Worm (Caenorhabditis elegans) whole organism, dauer: Measurements from ENCODE around the gene T05B11.4.

Experiments used
- unc-62 ChIP-seq: sonication (generic microtip); optimal IDR thresholded peaks from 2 replicates; lab custom pipeline; 2017; ENCODE audit warnings: missing biosample characterization, missing genetic modification reagents, missing genetic modification characterization

T05B11.4 gene

ce11 chrV:7759270-7759669 lies 4.8 kb upstream of the T05B11.4 start:
- TF ChIP-seq unc-62 = no peak

- no peak for TF ChIP-seq unc-62
Measured at ce11 chrV:7755991-7756390, 1.5 kb upstream of the T05B11.4 start.

- TF ChIP-seq unc-62 = no peak
Measured at ce11 chrV:7749708-7750107, 4.7 kb downstream of the T05B11.4 start.

ce11 chrV:7747987-7748607 lies 6.4 kb downstream of the T05B11.4 start:
- TF ChIP-seq unc-62 = no peak

- TF ChIP-seq unc-62 = no peak
Measured at ce11 chrV:7747132-7747531, 7.3 kb downstream of the T05B11.4 start.

- TF ChIP-seq unc-62 = no peak
Measured at ce11 chrV:7745903-7746302, 8.6 kb downstream of the T05B11.4 start.

- TF ChIP-seq unc-62 = no peak
Measured at ce11 chrV:7745386-7745785, 9.1 kb downstream of the T05B11.4 start.

ce11 chrV:7744068-7744467 lies 10.4 kb downstream of the T05B11.4 start:
- no peak for TF ChIP-seq unc-62

- no peak for TF ChIP-seq unc-62
Measured at ce11 chrV:7742485-7742959, 11.9 kb downstream of the T05B11.4 start, which contains the start of gene fbxl-5. TSS of gene fbxl-5 (plus strand) at chrV:7742909.

- no peak for TF ChIP-seq unc-62
Measured at ce11 chrV:7741918-7742317, 12.5 kb downstream of the T05B11.4 start.

- TF ChIP-seq unc-62 = no peak
Measured at ce11 chrV:7739949-7740348, 14.5 kb downstream of the T05B11.4 start.

ce11 chrV:7737710-7738109 lies 16.7 kb downstream of the T05B11.4 start, which contains the start of gene srr-9:
TSS of gene srr-9 (plus strand) at chrV:7738010.
- no peak for TF ChIP-seq unc-62

ce11 chrV:7735319-7735718 lies 19.1 kb downstream of the T05B11.4 start, which contains the start of gene srr-10:
TSS of gene srr-10 (plus strand) at chrV:7735619.
- TF ChIP-seq unc-62 = no peak

- no peak for TF ChIP-seq unc-62
Measured at ce11 chrV:7734909-7735308, 19.5 kb downstream of the T05B11.4 start, which contains the start of gene clic-1. TSS of gene clic-1 (minus strand) at chrV:7734911.

- TF ChIP-seq unc-62 = no peak
Measured at ce11 chrV:7733240-7733765, 21.2 kb downstream of the T05B11.4 start.

ce11 chrV:7730488-7730887 lies 24.0 kb downstream of the T05B11.4 start:
- no peak for TF ChIP-seq unc-62

- TF ChIP-seq unc-62 = no peak
Measured at ce11 chrV:7728679-7729027, 25.8 kb downstream of the T05B11.4 start, which contains the start of gene Y97E10C.1. TSS of gene Y97E10C.1 (plus strand) at chrV:7728879.

ce11 chrV:7728003-7728678 lies 26.3 kb downstream of the T05B11.4 start:
- no peak for TF ChIP-seq unc-62
